Fruit fly (Drosophila melanogaster): ENCODE measurements around the gene Bet3.

Bet3 gene

dm6 chr3L:9462247-9462769, 20.2 kb upstream of the Bet3 start:
- TF ChIP-seq CG17801 (GFP tag; optimal IDR thresholded peaks at IDR 0.05; ENCODE audit: partially characterized antibody): peak; percentile 89

- TF ChIP-seq CG17801 (GFP tag; optimal IDR thresholded peaks at IDR 0.05; ENCODE audit: partially characterized antibody): no peak
Measured at dm6 chr3L:9461670-9462246, 19.7 kb upstream of the Bet3 start.

dm6 chr3L:9460775-9461491, 18.9 kb upstream of the Bet3 start, which contains the start of the genes CG3434 and CG44838:
TSS of gene CG3434 (minus strand) at chr3L:9460799.
TSS of gene CG44838 (plus strand) at chr3L:9461050.
- peak; percentile 82 for TF ChIP-seq CG17801 (GFP tag; optimal IDR thresholded peaks at IDR 0.05; ENCODE audit: partially characterized antibody)

- peak; percentile 94 for TF ChIP-seq CG17801 (GFP tag; optimal IDR thresholded peaks at IDR 0.05; ENCODE audit: partially characterized antibody)
Measured at dm6 chr3L:9457619-9458092, 15.6 kb upstream of the Bet3 start, which contains the start of gene CG3437. TSS of gene CG3437 (minus strand) at chr3L:9457669.

- TF ChIP-seq CG17801 (GFP tag; optimal IDR thresholded peaks at IDR 0.05; ENCODE audit: partially characterized antibody): no peak
Measured at dm6 chr3L:9456389-9456788, 14.3 kb upstream of the Bet3 start.

- peak; percentile 9 for TF ChIP-seq CG17801 (GFP tag; optimal IDR thresholded peaks at IDR 0.05; ENCODE audit: partially characterized antibody)
Measured at dm6 chr3L:9455819-9456388, 13.8 kb upstream of the Bet3 start, which contains the start of the genes phol and CG3552. TSS of gene phol (minus strand) at chr3L:9456281. TSS of gene CG3552 (plus strand) at chr3L:9456318.

dm6 chr3L:9452422-9452821, 10.4 kb upstream of the Bet3 start:
- TF ChIP-seq CG17801 (GFP tag; optimal IDR thresholded peaks at IDR 0.05; ENCODE audit: partially characterized antibody): no peak

- TF ChIP-seq CG17801 (GFP tag; optimal IDR thresholded peaks at IDR 0.05; ENCODE audit: partially characterized antibody): peak; percentile 73
Measured at dm6 chr3L:9451522-9452118, 9.6 kb upstream of the Bet3 start, which contains the start of the genes CG3448 and ghi. TSS of gene CG3448 (minus strand) at chr3L:9451572. TSS of gene ghi (plus strand) at chr3L:9451876.

dm6 chr3L:9447239-9447777, 5.2 kb upstream of the Bet3 start:
- TF ChIP-seq CG17801 (GFP tag; optimal IDR thresholded peaks at IDR 0.05; ENCODE audit: partially characterized antibody): peak; percentile 39

dm6 chr3L:9446731-9447238, 4.7 kb upstream of the Bet3 start, which contains the start of gene CG3529:
TSS of gene CG3529 (plus strand) at chr3L:9446864.
- peak; percentile 10 for TF ChIP-seq CG17801 (GFP tag; optimal IDR thresholded peaks at IDR 0.05; ENCODE audit: partially characterized antibody)

- no peak for TF ChIP-seq CG17801 (GFP tag; optimal IDR thresholded peaks at IDR 0.05; ENCODE audit: partially characterized antibody)
Measured at dm6 chr3L:9442625-9443282, 687 bp upstream of the Bet3 start, which contains the start of gene Srg3. TSS of gene Srg3 (plus strand) at chr3L:9443232.

- TF ChIP-seq CG17801 (GFP tag; optimal IDR thresholded peaks at IDR 0.05; ENCODE audit: partially characterized antibody): no peak
Measured at dm6 chr3L:9438858-9439257, 3.2 kb downstream of the Bet3 start.

dm6 chr3L:9435831-9436230, 6.2 kb downstream of the Bet3 start:
- TF ChIP-seq CG17801 (GFP tag; optimal IDR thresholded peaks at IDR 0.05; ENCODE audit: partially characterized antibody): no peak

dm6 chr3L:9435315-9435714, 6.8 kb downstream of the Bet3 start, which contains the start of gene CG42526:
TSS of gene CG42526 (minus strand) at chr3L:9435399.
- peak; percentile 18 for TF ChIP-seq CG17801 (GFP tag; optimal IDR thresholded peaks at IDR 0.05; ENCODE audit: partially characterized antibody)

Data from ovary, adult (tissue).